Worm (Caenorhabditis elegans) whole organism, young adult: ENCODE results near the gene D1005.2.

Source experiments
- F33H1.4 ChIP-seq: fragments of 200-800 bp; sonication (Bioruptor generic); IDR thresholded peaks from 2 replicates; pipeline ENCODE4 v1.3.6; 2022; ENCODE audit warnings: missing genetic modification reagents, missing genetic modification characterization, missing compliant biosample characterization
- ama-1 ChIP-seq, 3 experiments: fragments of 150-350 bp in 1 of 3; sonication (generic microtip) in 2 of 3; optimal IDR thresholded peaks; 2 replicates each; lab custom pipeline; 2014 to 2018; ENCODE audit warnings: missing biosample characterization in 2 of 3, missing genetic modification characterization in 2 of 3, missing genetic modification reagents in 2 of 3
- ekl-4 ChIP-seq: fragments of 200-800 bp; sonication (Bioruptor generic); IDR thresholded peaks from 2 replicates; pipeline ENCODE4 v1.3.6; 2022; ENCODE audit warnings: missing genetic modification reagents, missing genetic modification characterization, missing compliant biosample characterization
- hrde-1 ChIP-seq: sonication (generic microtip); optimal IDR thresholded peaks from 2 replicates; lab custom pipeline; 2016; ENCODE audit warnings: missing genetic modification characterization, mild to moderate bottlenecking, missing compliant biosample characterization, moderate library complexity, missing genotype, missing genetic modification reagents, borderline replicate concordance
- lag-1 ChIP-seq: fragments of 200-800 bp; sonication (Bioruptor generic); IDR thresholded peaks from 2 replicates; pipeline ENCODE4 v1.3.6; 2022; ENCODE audit warnings: missing genetic modification reagents, missing genetic modification characterization, missing compliant biosample characterization
- let-607 ChIP-seq, 2 experiments: fragments of 200-800 bp in 1 of 2; sonication (Bioruptor generic) in 1 of 2; sonication (generic microtip) in 1 of 2; optimal IDR thresholded peaks; 2 replicates each; lab custom pipeline; 2016 to 2018; ENCODE audit warnings: mild to moderate bottlenecking in 2 of 2, missing compliant biosample characterization in 2 of 2, missing genetic modification characterization in 2 of 2, moderate library complexity in 2 of 2, missing genotype in 1 of 2
- lir-1 ChIP-seq: fragments of 200-800 bp; sonication (Bioruptor generic); conservative IDR thresholded peaks from 2 replicates; pipeline ENCODE4 v1.3.6; 2022; ENCODE audit warnings: missing genetic modification reagents, missing genetic modification characterization, missing compliant biosample characterization
- mxl-1 ChIP-seq: sonication (generic microtip); optimal IDR thresholded peaks from 2 replicates; lab custom pipeline; 2016; ENCODE audit warnings: missing genetic modification characterization, missing compliant biosample characterization
- nfya-1 ChIP-seq: sonication (generic microtip); optimal IDR thresholded peaks from 2 replicates; lab custom pipeline; 2017; ENCODE audit warnings: antibody characterized with exemption, missing compliant biosample characterization, missing genetic modification characterization, borderline replicate concordance; ENCODE audit not compliant: insufficient read depth
- nhr-90 ChIP-seq: sonication (generic microtip); optimal IDR thresholded peaks from 2 replicates; lab custom pipeline; 2016; ENCODE audit warnings: missing genotype, mild to moderate bottlenecking, missing genetic modification characterization, missing compliant biosample characterization
- rpc-1 ChIP-seq, 2 experiments: fragments of 150-350 bp in 1 of 2; sonication (generic microtip) in 1 of 2; optimal IDR thresholded peaks; 2 replicates each; lab custom pipeline; 2014 to 2018; ENCODE audit warnings: missing biosample characterization in 1 of 2, missing genetic modification characterization in 1 of 2, missing genetic modification reagents in 1 of 2, missing genotype in 1 of 2
- snpc-4 ChIP-seq, 5 experiments: fragments of 150-350 bp in 1 of 5; sonication (generic microtip) in 4 of 5; optimal IDR thresholded peaks; 2 replicates each; lab custom pipeline; 2014 to 2018; ENCODE audit warnings: missing genetic modification characterization in 5 of 5, missing biosample characterization in 3 of 5, antibody characterized with exemption in 2 of 5, mild to moderate bottlenecking in 2 of 5, missing compliant biosample characterization in 2 of 5, missing genotype in 2 of 5, moderate library complexity in 2 of 5, missing genetic modification reagents in 1 of 5
- unc-62 ChIP-seq: fragments of 150-350 bp; optimal IDR thresholded peaks from 2 replicates; lab custom pipeline; 2014; ENCODE audit warnings: missing biosample characterization, missing genetic modification reagents, missing genetic modification characterization

ce11 chrX:1409224-1409623 lies 49.6 kb upstream of the D1005.2 start:
- TF ChIP-seq let-607 (tag; optimal IDR thresholded peaks at IDR 0.05; lab: Kevin White, UChicago) (no peak), snpc-4 (GFP tag; optimal IDR thresholded peaks at IDR 0.05; lab: Kevin White, UChicago) (no peak), snpc-4 (tag; optimal IDR thresholded peaks at IDR 0.05; lab: Kevin White, UChicago) (no peak), ama-1 (optimal IDR thresholded peaks at IDR 0.05; lab: Kevin White, UChicago) (no peak), ama-1 (GFP tag; optimal IDR thresholded peaks at IDR 0.05; lab: Kevin White, UChicago) (no peak), mxl-1 (no peak), hrde-1 (tag; lab: Kevin White, UChicago) (no peak), nhr-90 (tag; lab: Kevin White, UChicago) (no peak), nfya-1 (tag; lab: Kevin White, UChicago) (no peak), lir-1 (GFP tag; lab: Robert Waterston, UW) (no peak), rpc-1 (optimal IDR thresholded peaks at IDR 0.05; lab: Kevin White, UChicago) (no peak), rpc-1 (tag; optimal IDR thresholded peaks at IDR 0.05; lab: Kevin White, UChicago) (no peak), F33H1.4 (GFP tag; lab: Robert Waterston, UW) (no peak), ekl-4 (GFP tag; lab: Robert Waterston, UW) (no peak), unc-62 (GFP tag; lab: Kevin White, UChicago) (no peak), lag-1 (no peak)
